Worm (Caenorhabditis elegans): Measurements from ENCODE around the gene W03F9.1.

W03F9.1 gene

DNA sequence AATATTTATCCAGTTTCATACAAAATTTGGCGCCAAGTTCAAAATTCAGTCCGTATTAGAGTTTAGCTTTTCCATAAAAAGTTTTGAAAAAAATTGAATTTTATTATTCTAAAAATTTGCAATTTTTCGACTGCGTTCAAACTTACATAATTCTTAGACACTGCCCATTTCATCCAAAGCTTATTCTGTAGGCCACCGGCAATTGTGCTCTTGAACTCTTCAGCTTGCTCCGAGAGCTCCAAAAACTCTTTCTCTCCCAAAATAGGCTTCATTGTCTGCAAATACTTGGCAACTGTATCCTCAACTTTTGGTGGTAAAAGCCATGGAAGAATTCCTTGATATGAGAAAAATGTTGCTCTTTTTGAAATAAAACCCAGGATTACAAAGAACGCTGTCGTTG lies 23.5 kb upstream of the W03F9.1 start:
- no peak for TF ChIP-seq lir-3 (tag; optimal IDR thresholded peaks at IDR 0.05)
- TF ChIP-seq unc-62 (GFP tag; optimal IDR thresholded peaks at IDR 0.05 in 1 of 2) = peak in 1 of 2 experiments; percentile 96
- TF ChIP-seq unc-62 (tag; optimal IDR thresholded peaks at IDR 0.05) = no peak
- no peak for TF ChIP-seq tag-97 (GFP tag; IDR thresholded peaks at IDR 0.05)
- TF ChIP-seq lim-7 (GFP tag; IDR thresholded peaks at IDR 0.05) = no peak
- no peak for TF ChIP-seq mdl-1 (tag; optimal IDR thresholded peaks at IDR 0.05)
- TF ChIP-seq dmd-8 (GFP tag; IDR thresholded peaks at IDR 0.05) = no peak
- no peak for TF ChIP-seq nhr-6 (tag; optimal IDR thresholded peaks at IDR 0.05)
- TF ChIP-seq cey-2 (tag; optimal IDR thresholded peaks at IDR 0.05; ENCODE audit: borderline replicate concordance, insufficient read depth) = no peak

- TF ChIP-seq snpc-1.2 (GFP tag; IDR thresholded peaks at IDR 0.05) (no peak), mdl-1 (tag; optimal IDR thresholded peaks at IDR 0.05) (no peak), unc-62 (GFP tag; optimal IDR thresholded peaks at IDR 0.05 in 1 of 2) (peak in 1 of 2 experiments; percentile 97), unc-62 (tag; optimal IDR thresholded peaks at IDR 0.05) (no peak), attf-4 (tag; optimal IDR thresholded peaks at IDR 0.05) (no peak), zag-1 (tag; optimal IDR thresholded peaks at IDR 0.05) (no peak)
Measured at ce11 chrV:145694-146093, 19.2 kb upstream of the W03F9.1 start.

- no peak for TF ChIP-seq zfp-2 (tag; optimal IDR thresholded peaks at IDR 0.05)
- no peak for TF ChIP-seq dmd-6 (GFP tag; IDR thresholded peaks at IDR 0.05)
- no peak for TF ChIP-seq ceh-82 (tag; optimal IDR thresholded peaks at IDR 0.05)
- TF ChIP-seq lin-29 (GFP tag; IDR thresholded peaks at IDR 0.05) = no peak
- no peak for TF ChIP-seq tra-1 (GFP tag; IDR thresholded peaks at IDR 0.05)
- no peak for TF ChIP-seq nhr-25 (tag; optimal IDR thresholded peaks at IDR 0.05; ENCODE audit: borderline replicate concordance, insufficient read depth)
Measured at ce11 chrV:144794-145193, 18.3 kb upstream of the W03F9.1 start, which contains the start of gene srh-82. Gene srh-82 (plus strand): TSS chrV:145094.

- no peak for TF ChIP-seq lsy-2 (tag; optimal IDR thresholded peaks at IDR 0.05)
- no peak for TF ChIP-seq dmd-8 (GFP tag; IDR thresholded peaks at IDR 0.05)
- no peak for TF ChIP-seq ceh-32 (tag; optimal IDR thresholded peaks at IDR 0.05; ENCODE audit: poor library complexity)
- peak in 1 of 2 experiments; percentile 82 for TF ChIP-seq unc-62 (GFP tag; optimal IDR thresholded peaks at IDR 0.05 in 1 of 2)
- TF ChIP-seq unc-62 (tag; optimal IDR thresholded peaks at IDR 0.05) = no peak
Measured at ce11 chrV:141257-141656, 14.7 kb upstream of the W03F9.1 start, which contains the start of gene W03F9.11. Gene W03F9.11 (minus strand): TSS chrV:141357.

- TF ChIP-seq nhr-28 (tag; optimal IDR thresholded peaks at IDR 0.05) = peak; percentile 2
- no peak for TF ChIP-seq unc-62 (GFP tag; optimal IDR thresholded peaks at IDR 0.05 in 1 of 2)
- TF ChIP-seq unc-62 (tag; optimal IDR thresholded peaks at IDR 0.05) = no peak
Measured at ce11 chrV:138592-138991, 12.1 kb upstream of the W03F9.1 start, which contains the start of gene W03F9.9. Gene W03F9.9 (plus strand): TSS chrV:138892.

- TF ChIP-seq hlh-30 (tag; optimal IDR thresholded peaks at IDR 0.05; ENCODE audit: insufficient read depth) = no peak
- TF ChIP-seq set-16 (GFP tag; IDR thresholded peaks at IDR 0.05) = peak; percentile 49; the same call in 1 of the 2 replicates
Measured at ce11 chrV:137667-138066, 11.1 kb upstream of the W03F9.1 start.

DNA sequence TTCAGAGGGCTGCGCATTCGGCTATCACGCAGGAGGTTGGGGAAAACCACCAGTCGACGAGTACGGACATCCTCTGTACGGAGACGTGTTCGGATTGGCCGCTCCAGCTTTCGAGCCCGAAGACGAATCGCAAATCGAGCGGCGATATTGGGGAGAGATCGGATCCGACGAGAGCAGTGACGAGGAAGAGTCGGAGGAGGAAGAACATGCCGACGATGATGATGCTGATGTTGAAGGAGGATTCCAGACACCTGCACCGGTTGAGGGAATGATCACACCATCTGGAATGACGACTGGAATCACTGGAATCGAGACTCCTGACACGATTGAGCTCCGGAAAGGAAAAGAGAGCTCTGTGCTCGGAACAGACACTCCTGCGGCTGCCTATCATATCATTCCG lies 3.7 kb upstream of the W03F9.1 start:
- TF ChIP-seq lim-7 (GFP tag; IDR thresholded peaks at IDR 0.05) (no peak), nhr-77 (tag; optimal IDR thresholded peaks at IDR 0.05) (no peak), nhr-42 (GFP tag; IDR thresholded peaks at IDR 0.05) (0 out of 2 replicates have a peak, but pooled peaks have one; percentile 26), set-16 (GFP tag; IDR thresholded peaks at IDR 0.05) (peak; percentile 65)

DNA sequence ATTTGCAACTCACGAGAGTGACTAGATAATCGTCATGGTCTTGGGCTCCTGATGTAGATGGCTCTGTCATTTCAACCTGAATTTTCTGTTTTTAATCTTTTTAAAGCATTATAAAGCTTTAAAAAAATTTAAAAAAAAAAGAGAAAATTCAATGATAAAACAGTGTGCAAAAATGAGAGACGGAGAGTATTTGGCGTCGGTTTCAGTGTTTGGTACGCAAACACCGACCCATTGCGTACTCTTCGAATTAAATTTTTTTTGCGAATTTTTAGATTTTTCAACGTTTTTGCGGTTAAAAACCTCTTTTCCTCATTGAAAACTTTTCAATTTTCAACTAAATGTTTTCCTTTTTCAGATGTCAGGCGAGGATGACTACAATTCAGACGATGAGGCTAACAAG lies 1.4 kb upstream of the W03F9.1 start, which contains the start of the genes W03F9.2 and sftb-2:
Gene W03F9.2 (minus strand): TSS at position 153 of the 400 bp plus-strand sequence.
Gene sftb-2 (plus strand): TSS at position 356 of the 400 bp plus-strand sequence.
- peak; percentile 59 for TF ChIP-seq dve-1 (tag; optimal IDR thresholded peaks at IDR 0.05; ENCODE audit: insufficient read depth)
- peak; percentile 15 for TF ChIP-seq mep-1 (tag; optimal IDR thresholded peaks at IDR 0.05)
- no peak for TF ChIP-seq vab-7 (GFP tag; IDR thresholded peaks at IDR 0.05)
- no peak for TF ChIP-seq lim-7 (GFP tag; IDR thresholded peaks at IDR 0.05)
- TF ChIP-seq hmg-1.1 (GFP tag; IDR thresholded peaks at IDR 0.05) = no peak
- peak; percentile 35; the same call in 1 of the 2 replicates for TF ChIP-seq lin-38 (GFP tag; IDR thresholded peaks at IDR 0.05)
- TF ChIP-seq tag-97 (GFP tag; IDR thresholded peaks at IDR 0.05) = no peak
- TF ChIP-seq mes-2 (tag; optimal IDR thresholded peaks at IDR 0.05; ENCODE audit: poor library complexity, severe bottlenecking) = peak; percentile 54
- TF ChIP-seq zfp-2 (tag; optimal IDR thresholded peaks at IDR 0.05) = no peak
- TF ChIP-seq dpl-1 (GFP tag; optimal IDR thresholded peaks at IDR 0.05) = peak; percentile 39
- TF ChIP-seq ztf-11 (tag; optimal IDR thresholded peaks at IDR 0.05) = no peak
- no peak for TF ChIP-seq fkh-10 (GFP tag; optimal IDR thresholded peaks at IDR 0.05)
- TF ChIP-seq lsy-2 (tag; optimal IDR thresholded peaks at IDR 0.05) = peak in 1 of 2 experiments; percentile 59
- no peak for TF ChIP-seq ceh-28 (tag; optimal IDR thresholded peaks at IDR 0.05)
- TF ChIP-seq ztf-7 (tag; optimal IDR thresholded peaks at IDR 0.05) = no peak
- TF ChIP-seq zag-1 (tag; optimal IDR thresholded peaks at IDR 0.05) = no peak
